Fruit fly (Drosophila melanogaster): Measurements from ENCODE around the gene alpha-Est7.

Gene alpha-Est7

DNA sequence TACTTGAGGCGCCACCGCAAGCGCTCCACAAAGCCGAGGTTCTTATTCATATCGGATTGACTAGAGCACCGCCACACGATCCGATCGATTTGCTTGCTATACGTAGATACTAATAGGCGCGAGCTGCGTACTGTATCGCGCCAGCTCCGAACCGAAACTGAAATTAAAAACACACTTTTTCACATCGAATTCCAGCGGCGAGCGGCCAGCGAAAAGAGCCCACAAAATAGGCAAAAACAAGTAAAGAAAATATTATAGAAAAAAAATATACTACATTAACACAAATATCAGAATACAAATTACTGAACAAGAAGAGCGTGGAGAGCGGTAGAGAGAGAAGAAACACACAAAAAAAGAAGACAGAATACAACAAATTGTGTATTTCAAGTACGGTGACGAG is at the start of gene alpha-Est7:
Gene alpha-Est7 (minus strand): TSS at position 160 of the 400 bp plus-strand sequence.
- TF ChIP-seq noc (tag; optimal IDR thresholded peaks at IDR 0.05), result no peak

dm6 chr3R:7572237-7572636 is 48.7 kb upstream of the alpha-Est7 start:
- no peak for TF ChIP-seq noc (tag; optimal IDR thresholded peaks at IDR 0.05)

dm6 chr3R:7551708-7552107 is 28.2 kb upstream of the alpha-Est7 start, which contains the start of gene CG45545:
Gene CG45545 (plus strand): TSS chr3R:7552008.
- TF ChIP-seq noc (tag; optimal IDR thresholded peaks at IDR 0.05), result no peak

dm6 chr3R:7548808-7549744 is 25.5 kb upstream of the alpha-Est7 start, which contains the start of gene alpha-Est1:
Gene alpha-Est1 (minus strand): TSS chr3R:7549124.
- TF ChIP-seq noc (tag; optimal IDR thresholded peaks at IDR 0.05), result peak; percentile 19

DNA sequence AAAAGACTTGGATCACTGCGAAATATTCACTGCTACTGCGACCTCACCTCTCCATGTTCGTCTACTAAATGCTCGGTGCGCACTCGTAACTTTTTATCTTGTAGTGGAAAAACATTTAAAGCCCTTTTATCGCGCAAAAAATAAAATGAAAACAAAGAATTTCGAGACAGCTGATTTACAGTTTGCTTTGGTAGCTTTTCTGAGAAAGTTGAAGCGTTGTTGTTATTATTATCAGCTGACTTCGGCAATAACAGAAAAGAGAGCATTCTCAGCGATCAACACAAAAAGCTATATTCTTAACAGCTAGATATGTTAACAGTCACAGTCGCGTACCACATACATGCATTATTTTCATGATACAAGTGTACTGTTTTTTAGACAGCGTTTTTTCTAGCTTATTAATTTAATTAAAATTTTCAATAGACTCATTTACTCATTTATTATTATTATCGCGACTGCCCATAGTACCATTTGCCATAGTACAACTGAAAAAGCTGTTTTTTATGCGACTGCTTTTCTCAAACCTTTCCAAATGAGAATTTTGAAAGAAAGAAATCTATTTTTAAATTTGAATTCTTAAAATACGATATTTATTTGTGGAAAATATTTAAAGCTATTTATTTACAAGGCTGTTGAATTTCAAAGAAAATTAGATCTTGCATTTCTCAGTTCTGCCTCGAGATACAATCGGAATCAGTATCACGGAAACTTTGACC is 17.8 kb upstream of the alpha-Est7 start, which contains the start of the genes alpha-Est3 and alpha-Est2:
Gene alpha-Est3 (minus strand): TSS at position 487 of the 716 bp plus-strand sequence.
Gene alpha-Est2 (plus strand): TSS at position 666 of the 716 bp plus-strand sequence.
- no peak for TF ChIP-seq noc (tag; optimal IDR thresholded peaks at IDR 0.05)

dm6 chr3R:7538435-7538834 is 14.9 kb upstream of the alpha-Est7 start, which contains the start of gene alpha-Est4:
Gene alpha-Est4 (minus strand): TSS chr3R:7538615.
- no peak for TF ChIP-seq noc (tag; optimal IDR thresholded peaks at IDR 0.05)

DNA sequence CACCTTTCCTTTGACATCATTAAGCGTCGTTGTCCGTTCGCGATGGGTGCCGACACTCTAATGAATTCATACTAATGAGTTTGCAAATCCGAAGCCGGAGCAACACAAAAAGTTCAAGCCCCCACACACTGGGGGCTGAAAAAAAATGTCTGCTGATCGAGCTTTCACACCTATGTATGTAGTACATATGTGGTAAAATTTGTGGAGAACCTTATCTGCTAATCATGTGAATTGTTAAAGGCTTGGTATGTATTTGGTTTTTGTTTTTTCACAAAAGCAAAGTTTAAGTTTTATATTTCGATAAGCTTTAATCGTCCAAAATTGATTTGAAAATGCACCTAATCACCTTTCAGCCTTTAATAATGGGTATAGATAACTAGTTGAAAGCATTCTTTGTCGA is 12.7 kb upstream of the alpha-Est7 start, which contains the start of gene alpha-Est5:
Gene alpha-Est5 (minus strand): TSS at position 110 of the 400 bp plus-strand sequence.
- TF ChIP-seq noc (tag; optimal IDR thresholded peaks at IDR 0.05), result no peak

- no peak for TF ChIP-seq noc (tag; optimal IDR thresholded peaks at IDR 0.05)
Measured at dm6 chr3R:7535606-7536005, 12.1 kb upstream of the alpha-Est7 start.

DNA sequence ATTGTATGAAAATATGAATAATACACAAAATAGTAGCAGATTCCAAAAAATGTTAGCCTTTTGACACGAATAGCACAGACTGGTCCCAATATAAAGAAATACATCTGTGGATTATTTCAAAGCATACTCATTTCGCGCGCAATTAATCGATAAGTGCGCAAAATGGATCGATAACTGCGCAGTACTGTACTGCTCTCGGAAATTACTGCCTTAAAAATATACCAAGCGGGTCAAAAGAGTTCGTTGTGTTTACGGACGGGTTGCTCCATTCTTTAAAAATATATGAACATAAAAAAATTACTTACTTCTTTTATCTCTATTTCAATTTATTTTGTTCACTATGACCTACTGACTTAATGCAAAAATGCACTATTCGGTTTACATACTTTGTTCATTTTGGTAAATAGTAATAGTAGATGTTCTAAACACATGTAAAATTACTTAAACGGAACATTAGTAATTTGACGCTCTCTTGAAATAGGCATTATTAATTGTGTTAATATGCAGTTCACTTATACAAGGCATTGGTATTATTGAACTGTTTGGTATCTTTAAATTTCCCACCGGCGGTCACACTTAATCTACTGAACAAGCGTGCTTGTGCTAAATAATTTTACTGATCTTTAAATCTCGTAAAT is 6.8 kb upstream of the alpha-Est7 start, which contains the start of the genes Rtnl2 and alphaTub84D:
Gene Rtnl2 (minus strand): TSS at position 58 of the 638 bp plus-strand sequence.
Gene alphaTub84D (plus strand): TSS at position 570 of the 638 bp plus-strand sequence.
- TF ChIP-seq noc (tag; optimal IDR thresholded peaks at IDR 0.05), result no peak

- TF ChIP-seq noc (tag; optimal IDR thresholded peaks at IDR 0.05), result no peak
Measured at dm6 chr3R:7528677-7529076, 5.1 kb upstream of the alpha-Est7 start, which contains the start of gene alpha-Est6. Gene alpha-Est6 (minus strand): TSS chr3R:7528777.

dm6 chr3R:7524160-7524559 is 607 bp upstream of the alpha-Est7 start:
- TF ChIP-seq noc (tag; optimal IDR thresholded peaks at IDR 0.05), result peak; percentile 29

- peak; percentile 84 for TF ChIP-seq noc (tag; optimal IDR thresholded peaks at IDR 0.05)
Measured at dm6 chr3R:7522266-7522955, 1.1 kb downstream of the alpha-Est7 start.

- no peak for TF ChIP-seq noc (tag; optimal IDR thresholded peaks at IDR 0.05)
Measured at dm6 chr3R:7519356-7519755, 4.2 kb downstream of the alpha-Est7 start, which contains the start of gene Ubc84D. Gene Ubc84D (minus strand): TSS chr3R:7519456.

- peak; percentile 70 for TF ChIP-seq noc (tag; optimal IDR thresholded peaks at IDR 0.05)
Measured at dm6 chr3R:7515599-7516069, 7.9 kb downstream of the alpha-Est7 start, which contains the start of gene alpha-Est8. Gene alpha-Est8 (minus strand): TSS chr3R:7515670.
